Worm (Caenorhabditis elegans): Measurements from ENCODE around the gene npr-28.

Gene npr-28

ce11 chrX:8350984-8351383 is at the start of gene npr-28:
Gene npr-28 (minus strand): TSS chrX:8351084.
- no peak for TF ChIP-seq him-1 (tag; optimal IDR thresholded peaks at IDR 0.05)
- TF ChIP-seq dao-5 (tag; optimal IDR thresholded peaks at IDR 0.05), result no peak
- TF ChIP-seq W03F9.2 (tag; optimal IDR thresholded peaks at IDR 0.05), result no peak

DNA sequence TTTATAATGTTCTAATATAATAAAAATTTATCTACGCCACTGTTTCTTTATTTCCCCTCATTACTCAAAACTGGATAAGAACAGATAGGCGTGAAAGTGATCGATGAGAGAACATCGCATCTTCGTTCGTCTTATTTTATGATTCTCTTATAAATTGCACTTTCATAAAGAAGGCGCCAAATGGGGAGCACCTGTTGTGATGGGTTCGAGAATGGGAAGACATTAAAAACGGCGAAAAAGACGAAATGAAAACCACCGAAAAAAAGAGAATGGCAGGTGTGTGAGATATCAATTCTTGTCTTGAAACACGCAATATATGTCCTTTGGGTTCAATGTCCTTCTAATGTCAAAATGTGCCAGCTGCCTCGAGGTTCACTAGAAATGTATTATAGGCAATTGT is 43.4 kb upstream of the npr-28 start:
- TF ChIP-seq W03F9.2 (tag; optimal IDR thresholded peaks at IDR 0.05) (no peak), dao-5 (tag; optimal IDR thresholded peaks at IDR 0.05) (no peak), him-1 (tag; optimal IDR thresholded peaks at IDR 0.05) (no peak)

DNA sequence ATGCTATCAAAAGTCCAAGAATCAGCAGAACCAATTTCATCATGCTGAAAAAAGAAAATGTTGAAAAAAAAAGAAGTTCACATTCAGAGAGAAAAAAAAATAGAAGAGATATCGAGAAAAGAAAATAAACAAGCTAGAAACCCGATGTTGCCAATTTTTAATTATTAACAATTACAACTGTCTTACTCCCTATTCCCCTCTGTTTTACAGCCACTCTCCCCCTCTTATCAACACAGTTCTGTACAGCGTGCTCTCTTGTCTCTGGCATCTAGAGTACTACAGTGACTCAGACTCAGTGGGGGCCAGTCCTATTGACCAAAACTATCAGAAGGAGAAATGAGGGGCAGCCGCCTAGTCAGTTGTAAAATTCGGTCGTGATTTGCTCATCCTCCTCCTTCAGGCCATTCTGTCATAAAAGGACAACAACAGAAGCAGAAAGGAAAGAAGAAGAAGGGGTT is 41.7 kb upstream of the npr-28 start, which contains the start of gene wrk-1:
Gene wrk-1, minus strand, starts transcription at position 51 of the 458 bp plus-strand sequence.
- TF ChIP-seq W03F9.2 (tag; optimal IDR thresholded peaks at IDR 0.05), result no peak
- no peak for TF ChIP-seq him-1 (tag; optimal IDR thresholded peaks at IDR 0.05)
- no peak for TF ChIP-seq dao-5 (tag; optimal IDR thresholded peaks at IDR 0.05)

DNA sequence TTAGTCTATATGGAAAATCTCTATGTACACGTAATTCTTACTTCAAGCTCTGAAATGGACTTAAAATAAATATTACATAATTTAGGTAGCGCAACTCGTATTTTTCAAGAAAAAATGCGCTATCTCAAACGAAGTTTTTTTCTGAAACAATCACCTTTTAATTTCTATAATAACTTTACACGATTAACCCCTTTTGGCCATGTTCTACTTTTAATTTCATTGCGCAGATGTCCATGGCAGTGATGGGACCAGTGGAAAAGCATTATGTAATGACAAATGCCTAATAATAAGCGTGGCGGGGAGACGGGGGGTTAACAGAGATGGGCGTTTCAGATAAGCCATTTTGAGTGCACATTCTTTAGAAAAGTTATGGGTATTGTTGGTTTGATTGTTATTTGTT is 40.6 kb upstream of the npr-28 start:
- no peak for TF ChIP-seq him-1 (tag; optimal IDR thresholded peaks at IDR 0.05)
- TF ChIP-seq dao-5 (tag; optimal IDR thresholded peaks at IDR 0.05), result no peak
- no peak for TF ChIP-seq W03F9.2 (tag; optimal IDR thresholded peaks at IDR 0.05)

ce11 chrX:8390508-8390907 is 39.6 kb upstream of the npr-28 start:
- no peak for TF ChIP-seq W03F9.2 (tag; optimal IDR thresholded peaks at IDR 0.05)
- TF ChIP-seq dao-5 (tag; optimal IDR thresholded peaks at IDR 0.05), result no peak
- no peak for TF ChIP-seq him-1 (tag; optimal IDR thresholded peaks at IDR 0.05)

DNA sequence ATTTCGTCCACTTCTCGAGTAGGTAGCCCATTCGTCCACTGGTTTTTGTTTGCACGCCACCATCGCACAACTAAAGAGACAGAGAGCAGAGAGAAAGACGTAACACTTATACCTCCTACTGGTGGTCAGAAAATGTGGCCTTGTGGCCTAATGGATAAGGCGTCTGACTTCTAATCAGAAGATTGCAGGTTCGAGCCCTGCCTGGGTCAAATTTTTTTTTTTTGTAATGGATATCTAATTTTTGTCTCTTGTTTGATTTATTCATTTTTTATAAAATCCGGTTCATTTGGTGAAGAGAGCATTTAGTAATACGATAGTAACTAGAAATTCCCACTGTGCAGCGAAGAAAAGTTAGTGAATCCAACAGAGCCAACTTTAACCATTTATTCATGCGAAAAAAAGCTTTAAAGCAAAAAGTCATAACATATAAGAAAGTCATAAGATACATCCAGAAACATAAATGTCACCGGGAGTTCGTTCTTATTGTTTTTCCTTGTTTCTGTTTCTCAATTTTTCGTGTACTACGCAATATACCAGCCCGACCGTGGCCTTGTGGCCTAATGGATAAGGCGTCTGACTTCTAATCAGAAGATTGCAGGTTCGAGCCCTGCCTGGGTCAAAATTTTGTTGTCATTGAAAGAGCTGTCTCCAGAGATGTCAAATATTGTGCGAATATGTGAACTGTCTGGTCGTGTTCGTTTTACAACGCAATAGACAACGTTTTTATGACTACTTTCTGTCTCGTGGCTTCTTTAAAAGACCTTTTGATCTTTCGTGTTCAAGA is 35.4 kb upstream of the npr-28 start:
- TF ChIP-seq W03F9.2 (tag; optimal IDR thresholded peaks at IDR 0.05) (no peak), him-1 (tag; optimal IDR thresholded peaks at IDR 0.05) (peak; percentile 53)

ce11 chrX:8384642-8385181 is 33.8 kb upstream of the npr-28 start, which contains the start of gene F41D9.2:
Gene F41D9.2 (minus strand): TSS chrX:8384945.
- no peak for TF ChIP-seq dao-5 (tag; optimal IDR thresholded peaks at IDR 0.05)
- TF ChIP-seq him-1 (tag; optimal IDR thresholded peaks at IDR 0.05), result no peak
- no peak for TF ChIP-seq W03F9.2 (tag; optimal IDR thresholded peaks at IDR 0.05)

ce11 chrX:8381651-8382050 is 30.8 kb upstream of the npr-28 start:
- TF ChIP-seq dao-5 (tag; optimal IDR thresholded peaks at IDR 0.05) (no peak), W03F9.2 (tag; optimal IDR thresholded peaks at IDR 0.05) (no peak), him-1 (tag; optimal IDR thresholded peaks at IDR 0.05) (no peak)

ce11 chrX:8378312-8378711 is 27.4 kb upstream of the npr-28 start, which contains the start of gene tbc-18:
Gene tbc-18 (plus strand): TSS chrX:8378557.
- TF ChIP-seq W03F9.2 (tag; optimal IDR thresholded peaks at IDR 0.05), result peak; percentile 53
- TF ChIP-seq him-1 (tag; optimal IDR thresholded peaks at IDR 0.05), result peak; percentile 50
- TF ChIP-seq dao-5 (tag; optimal IDR thresholded peaks at IDR 0.05), result no peak

DNA sequence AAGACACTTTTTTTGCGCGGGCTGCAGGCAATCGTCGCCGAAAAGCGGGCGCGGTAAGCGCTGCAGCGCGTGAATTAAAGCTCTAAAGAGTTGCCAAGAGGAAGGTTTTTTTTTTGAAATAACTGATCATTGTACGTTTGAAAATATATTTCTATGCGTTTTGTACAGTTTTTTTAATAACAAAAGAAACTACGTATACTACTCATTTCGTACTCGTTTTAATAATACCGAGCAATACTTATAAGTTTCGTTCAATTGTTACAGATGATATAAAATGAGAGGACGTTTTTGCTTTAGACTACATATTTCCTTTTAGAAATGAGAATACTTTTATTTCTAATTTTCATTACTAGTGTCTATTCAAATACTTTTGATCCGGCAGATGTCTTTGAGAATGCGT is 21.0 kb upstream of the npr-28 start, which contains the start of gene nep-15:
Gene nep-15, plus strand, starts transcription at position 301 of the 400 bp plus-strand sequence.
- TF ChIP-seq him-1 (tag; optimal IDR thresholded peaks at IDR 0.05), result no peak
- no peak for TF ChIP-seq dao-5 (tag; optimal IDR thresholded peaks at IDR 0.05)
- no peak for TF ChIP-seq W03F9.2 (tag; optimal IDR thresholded peaks at IDR 0.05)

DNA sequence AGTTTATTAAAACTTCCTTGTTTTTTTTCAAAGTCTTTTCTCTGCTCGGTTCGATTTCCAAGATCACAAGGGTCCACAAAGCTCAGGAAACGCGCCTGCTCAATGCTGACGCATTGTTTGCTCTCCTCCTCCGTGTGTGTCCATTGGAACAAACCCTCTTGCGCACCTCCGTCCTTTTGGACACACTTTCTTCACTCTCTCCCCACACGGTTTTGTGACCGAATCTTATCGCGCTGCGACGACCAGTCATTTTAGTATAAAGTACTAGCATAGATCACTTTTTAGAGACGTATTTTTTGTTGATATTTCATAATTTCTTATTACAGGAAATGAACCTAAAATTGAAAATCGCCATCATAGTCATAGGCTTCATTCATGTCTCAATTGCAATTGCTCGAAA is 17.3 kb upstream of the npr-28 start:
- TF ChIP-seq him-1 (tag; optimal IDR thresholded peaks at IDR 0.05), result peak; percentile 42
- peak; percentile 62 for TF ChIP-seq W03F9.2 (tag; optimal IDR thresholded peaks at IDR 0.05)
- no peak for TF ChIP-seq dao-5 (tag; optimal IDR thresholded peaks at IDR 0.05)

ce11 chrX:8367553-8367952 is 16.7 kb upstream of the npr-28 start, which contains the start of gene F40B5.2:
Gene F40B5.2 (plus strand): TSS chrX:8367853.
- no peak for TF ChIP-seq W03F9.2 (tag; optimal IDR thresholded peaks at IDR 0.05)
- no peak for TF ChIP-seq him-1 (tag; optimal IDR thresholded peaks at IDR 0.05)
- TF ChIP-seq dao-5 (tag; optimal IDR thresholded peaks at IDR 0.05), result no peak

- TF ChIP-seq dao-5 (tag; optimal IDR thresholded peaks at IDR 0.05) (no peak), him-1 (tag; optimal IDR thresholded peaks at IDR 0.05) (no peak), W03F9.2 (tag; optimal IDR thresholded peaks at IDR 0.05) (no peak)
These were observed 11.5 kb upstream of the npr-28 start for ce11 chrX:8362379-8362778.

DNA sequence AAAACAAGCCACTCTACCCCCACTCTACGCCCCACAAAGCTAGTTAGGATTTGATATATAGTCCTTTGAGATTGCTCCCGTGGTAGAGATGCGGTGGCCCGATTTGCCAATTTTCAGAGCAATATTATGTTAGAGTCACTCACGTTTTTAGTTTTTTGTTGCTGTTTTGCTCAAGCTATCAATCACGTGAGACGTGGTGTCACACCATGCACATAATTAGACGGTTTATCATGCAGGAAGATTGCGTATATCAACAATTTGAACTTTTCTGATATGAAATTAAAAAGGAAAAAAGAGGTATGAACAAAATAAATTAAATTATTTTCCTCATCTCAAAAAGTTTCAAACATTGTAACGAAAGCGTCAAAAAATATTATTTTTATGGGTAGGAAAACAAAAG is 5.4 kb upstream of the npr-28 start:
- TF ChIP-seq W03F9.2 (tag; optimal IDR thresholded peaks at IDR 0.05) (no peak), dao-5 (tag; optimal IDR thresholded peaks at IDR 0.05) (no peak), him-1 (tag; optimal IDR thresholded peaks at IDR 0.05) (no peak)

Data from whole organism, L4/young adult.